ENCODE assay signal across 4 fruit fly cellular contexts in the genomic region with DNA sequence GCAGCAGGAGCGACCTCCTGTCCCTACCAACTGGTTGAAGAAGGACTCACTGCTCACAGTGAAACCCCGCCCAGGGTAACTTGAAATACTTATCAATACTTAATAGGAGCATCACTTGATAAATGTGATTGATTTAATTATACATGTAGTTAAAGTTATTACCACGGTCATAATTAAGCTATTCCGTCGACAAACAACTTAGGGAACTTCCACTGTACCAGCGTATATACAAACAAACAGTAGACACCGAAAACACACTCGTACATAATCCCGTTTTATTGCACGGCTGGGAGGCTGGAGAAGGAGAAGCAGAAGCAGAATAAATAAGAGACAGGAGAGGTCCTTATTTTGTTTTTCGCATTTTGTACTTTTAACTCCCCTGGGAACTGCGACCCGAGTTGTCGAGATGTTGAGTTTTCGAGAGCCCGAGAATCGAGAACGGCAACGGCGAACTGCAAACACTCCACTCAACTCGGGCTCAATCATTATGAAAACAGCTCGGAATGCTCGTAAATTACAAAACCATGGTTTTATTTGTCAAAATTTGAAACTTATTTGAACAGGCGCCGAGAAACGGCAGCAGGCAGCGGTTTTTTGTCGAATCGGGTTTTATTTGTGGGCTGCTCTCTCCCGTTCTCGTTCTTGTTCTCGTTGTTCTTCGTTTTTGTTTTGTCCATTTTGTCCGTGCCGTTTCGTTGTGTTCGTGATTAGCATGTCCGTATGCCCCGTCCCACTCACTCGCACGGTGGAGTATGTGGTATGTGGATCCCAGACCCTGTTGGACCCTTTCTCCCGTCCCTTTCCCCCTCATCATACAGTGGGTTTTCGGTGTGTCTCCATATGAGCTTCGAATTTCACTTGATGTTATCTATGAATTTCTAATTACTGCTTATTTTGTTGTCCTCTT.
TF ChIP-seq lines count a peak whose summit lies in the region.

No protein-coding gene starts in this region.

TF ChIP-seq in whole organism, embryonic, 481 proteins besides CTCF, POLR2A, EP300 and RAD21 (continued from another document and continues in another):
- TF ChIP-seq jing (GFP tag; optimal IDR thresholded peaks at IDR 0.05; lab: Kevin White, UChicago) (peak; percentile 61), CG18619 (GFP tag; optimal IDR thresholded peaks at IDR 0.05; lab: Kevin White, UChicago) (peak; percentile 66), CG11504 (tag; optimal IDR thresholded peaks at IDR 0.05; lab: Kevin White, UChicago) (peak; percentile 73), gsb (GFP tag; IDR thresholded peaks at IDR 0.05; lab: Robert Waterston, UW) (peak; percentile 47; the same call in 1 of the 2 replicates), CG13624 (GFP tag; optimal IDR thresholded peaks at IDR 0.05; lab: Kevin White, UChicago) (peak; percentile 86), CG13287 (GFP tag; IDR thresholded peaks at IDR 0.05; lab: Robert Waterston, UW; ENCODE audit: partially characterized antibody) (no peak), C15 (GFP tag; IDR thresholded peaks at IDR 0.05; lab: Robert Waterston, UW) (0 out of 3 replicates have a peak, but pooled peaks have one; percentile 26), B-H2 (GFP tag; optimal IDR thresholded peaks at IDR 0.05; lab: Kevin White, UChicago) (peak; percentile 78), CG4404 (GFP tag; IDR thresholded peaks at IDR 0.05; lab: Robert Waterston, UW) (peak; percentile 72), Bgb (GFP tag; IDR thresholded peaks at IDR 0.05; lab: Robert Waterston, UW; ENCODE audit: partially characterized antibody) (no peak), CG33213 (GFP tag; optimal IDR thresholded peaks at IDR 0.05; lab: Kevin White, UChicago) (peak; percentile 68), ro (GFP tag; IDR thresholded peaks at IDR 0.05; lab: Robert Waterston, UW) (0 out of 2 replicates have a peak, but pooled peaks have one; percentile 30), BEAF-32 (GFP tag; optimal IDR thresholded peaks at IDR 0.05; lab: Kevin White, UChicago) (no peak), odd (GFP tag; optimal IDR thresholded peaks at IDR 0.05; lab: Kevin White, UChicago) (peak; percentile 40), wor (GFP tag; IDR thresholded peaks at IDR 0.05; lab: Robert Waterston, UW) (0 out of 2 replicates have a peak, but pooled peaks have one; percentile 21), CG3065 (GFP tag; optimal IDR thresholded peaks at IDR 0.05; lab: Kevin White, UChicago) (no peak), CG11247 (GFP tag; IDR thresholded peaks at IDR 0.05; lab: Robert Waterston, UW) (peak; percentile 55; the same call in 1 of the 2 replicates), CG6254 (GFP tag; optimal IDR thresholded peaks at IDR 0.05; lab: Kevin White, UChicago) (peak; percentile 7), HmgD (GFP tag; optimal IDR thresholded peaks at IDR 0.05; lab: Kevin White, UChicago) (peak; percentile 14), az2 (GFP tag; optimal IDR thresholded peaks at IDR 0.05; lab: Kevin White, UChicago) (peak; percentile 61), TFAM (GFP tag; optimal IDR thresholded peaks at IDR 0.05; lab: Kevin White, UChicago) (no peak), Pdp1 (GFP tag; optimal IDR thresholded peaks at IDR 0.05; lab: Kevin White, UChicago) (peak; percentile 72 to 83), Nf-YC (tag; optimal IDR thresholded peaks at IDR 0.05; lab: Kevin White, UChicago) (peak; percentile 33), CG31441 (GFP tag; IDR thresholded peaks at IDR 0.05; lab: Robert Waterston, UW) (peak; percentile 66; the same call in 1 of the 2 replicates), CG7271 (tag; optimal IDR thresholded peaks at IDR 0.05; lab: Kevin White, UChicago) (no peak), dysf (GFP tag; IDR thresholded peaks at IDR 0.05; lab: Robert Waterston, UW) (peak; percentile 88), crol (GFP tag; IDR thresholded peaks at IDR 0.05; lab: Robert Waterston, UW) (peak; percentile 84), Rfx (GFP tag; IDR thresholded peaks at IDR 0.05; lab: Robert Waterston, UW) (peak; percentile 87)

TF ChIP-seq in whole organism, prepupa, 60 proteins besides CTCF, POLR2A, EP300 and RAD21 (continued from another document and continues in another):
- TF ChIP-seq Blimp-1 (GFP tag; optimal IDR thresholded peaks at IDR 0.05; lab: Kevin White, UChicago), result peak; percentile 90
- peak; percentile 96 for TF ChIP-seq acj6 (GFP tag; optimal IDR thresholded peaks at IDR 0.05; lab: Kevin White, UChicago)
- peak; percentile 79 for TF ChIP-seq fd85E (GFP tag; optimal IDR thresholded peaks at IDR 0.05; lab: Kevin White, UChicago)
- TF ChIP-seq CG6276 (GFP tag; optimal IDR thresholded peaks at IDR 0.05; lab: Kevin White, UChicago), result peak; percentile 71
- TF ChIP-seq vri (GFP tag; optimal IDR thresholded peaks at IDR 0.05; lab: Kevin White, UChicago), result peak; percentile 97
- TF ChIP-seq Eip78C (GFP tag; lab: Kevin White, UChicago), result peak; percentile 99
- TF ChIP-seq ss (GFP tag; optimal IDR thresholded peaks at IDR 0.05; lab: Kevin White, UChicago), result peak; percentile 96 to 98
- TF ChIP-seq CG31627 (GFP tag; optimal IDR thresholded peaks at IDR 0.05; lab: Kevin White, UChicago), result peak; percentile 98
- peak; percentile 97 for TF ChIP-seq Sox14 (GFP tag; optimal IDR thresholded peaks at IDR 0.05; lab: Kevin White, UChicago)
- peak; percentile 82 for TF ChIP-seq Lpt (GFP tag; optimal IDR thresholded peaks at IDR 0.05; lab: Kevin White, UChicago)
- peak; percentile 78 for TF ChIP-seq eg (GFP tag; IDR thresholded peaks at IDR 0.05; lab: Robert Waterston, UW)
- TF ChIP-seq CG6792 (GFP tag; optimal IDR thresholded peaks at IDR 0.05; lab: Kevin White, UChicago), result peak; percentile 95
- peak; percentile 94 for TF ChIP-seq CG8319 (GFP tag; optimal IDR thresholded peaks at IDR 0.05; lab: Kevin White, UChicago)
- peak; percentile 95 for TF ChIP-seq pdm3 (GFP tag; optimal IDR thresholded peaks at IDR 0.05; lab: Kevin White, UChicago)
- peak; percentile 96 for TF ChIP-seq dsx (GFP tag; optimal IDR thresholded peaks at IDR 0.05; lab: Kevin White, UChicago; ENCODE audit: poor library complexity, severe bottlenecking)
- TF ChIP-seq CG8632 (GFP tag; optimal IDR thresholded peaks at IDR 0.05; lab: Kevin White, UChicago), result peak; percentile 93
- peak; percentile 99 for TF ChIP-seq svp (GFP tag; lab: Kevin White, UChicago)
- peak; percentile 97 for TF ChIP-seq CG3919 (GFP tag; optimal IDR thresholded peaks at IDR 0.05; lab: Kevin White, UChicago)
- peak; percentile 91 for TF ChIP-seq Sox15 (GFP tag; optimal IDR thresholded peaks at IDR 0.05; lab: Kevin White, UChicago)
- peak; percentile 95 for TF ChIP-seq CG9139 (GFP tag; optimal IDR thresholded peaks at IDR 0.05; lab: Kevin White, UChicago)
- peak; percentile 96 for TF ChIP-seq fd59A (GFP tag; optimal IDR thresholded peaks at IDR 0.05; lab: Kevin White, UChicago)
- peak; percentile 93 for TF ChIP-seq CG7368 (GFP tag; optimal IDR thresholded peaks at IDR 0.05; lab: Kevin White, UChicago)
- peak; percentile 93 for TF ChIP-seq net (GFP tag; optimal IDR thresholded peaks at IDR 0.05; lab: Kevin White, UChicago)
- peak; percentile 97 for TF ChIP-seq CG6808 (GFP tag; optimal IDR thresholded peaks at IDR 0.05; lab: Kevin White, UChicago)
- peak; percentile 97 for TF ChIP-seq CG3032 (tag; optimal IDR thresholded peaks at IDR 0.05; lab: Kevin White, UChicago)
- peak; percentile 97 for TF ChIP-seq CG1621 (tag; optimal IDR thresholded peaks at IDR 0.05; lab: Kevin White, UChicago)
- TF ChIP-seq lz (GFP tag; optimal IDR thresholded peaks at IDR 0.05; lab: Kevin White, UChicago), result peak; percentile 97
- peak; percentile 97 for TF ChIP-seq Ets96B (tag; optimal IDR thresholded peaks at IDR 0.05; lab: Kevin White, UChicago)
- peak; percentile 97 for TF ChIP-seq topi (GFP tag; optimal IDR thresholded peaks at IDR 0.05; lab: Kevin White, UChicago)
- peak; percentile 92 for TF ChIP-seq CG11762 (GFP tag; optimal IDR thresholded peaks at IDR 0.05; lab: Kevin White, UChicago; ENCODE audit: insufficient read depth)
- peak; percentile 97 for TF ChIP-seq Smox (GFP tag; optimal IDR thresholded peaks at IDR 0.05; lab: Kevin White, UChicago)

TF ChIP-seq in whole organism, pupa, 21 proteins besides CTCF, POLR2A, EP300 and RAD21 (continued from another document):
- TF ChIP-seq Pif1A (GFP tag; optimal IDR thresholded peaks at IDR 0.05; lab: Kevin White, UChicago) (peak; percentile 95), D1 (tag; optimal IDR thresholded peaks at IDR 0.05; lab: Kevin White, UChicago) (peak; percentile 81)
TF ChIP-seq in whole organism, pupa: peak in this region for 20.

TF ChIP-seq in whole organism, wandering third instar larva, 38 proteins besides CTCF, POLR2A, EP300 and RAD21 (continued from another document):
- TF ChIP-seq rgr (GFP tag; optimal IDR thresholded peaks at IDR 0.05; lab: Kevin White, UChicago) (peak; percentile 98), Abd-B (GFP tag; optimal IDR thresholded peaks at IDR 0.05; lab: Kevin White, UChicago) (peak; percentile 5), foxo (GFP tag; optimal IDR thresholded peaks at IDR 0.05; lab: Kevin White, UChicago) (peak; percentile 73 to 99), GATAd (GFP tag; optimal IDR thresholded peaks at IDR 0.05; lab: Kevin White, UChicago) (peak; percentile 66), dl (GFP tag; optimal IDR thresholded peaks at IDR 0.05; lab: Kevin White, UChicago; ENCODE audit: insufficient read depth in 1 of 2, partially characterized antibody in 2 of 2) (peak in 1 of 2 experiments; percentile 27), Jra (GFP tag; optimal IDR thresholded peaks at IDR 0.05; lab: Kevin White, UChicago) (peak; percentile 96), dsf (GFP tag; optimal IDR thresholded peaks at IDR 0.05; lab: Kevin White, UChicago; ENCODE audit: borderline replicate concordance) (peak; percentile 88), h (GFP tag; optimal IDR thresholded peaks at IDR 0.05; lab: Kevin White, UChicago) (peak; percentile 99), woc (GFP tag; optimal IDR thresholded peaks at IDR 0.05; lab: Kevin White, UChicago) (peak; percentile 99), sv (GFP tag; optimal IDR thresholded peaks at IDR 0.05; lab: Kevin White, UChicago) (peak; percentile 55), OdsH (GFP tag; optimal IDR thresholded peaks at IDR 0.05; lab: Kevin White, UChicago) (peak; percentile 98), pan (optimal IDR thresholded peaks at IDR 0.05; lab: Kevin White, UChicago) (no peak), sage (GFP tag; optimal IDR thresholded peaks at IDR 0.05; lab: Kevin White, UChicago) (peak; percentile 95), tai (GFP tag; optimal IDR thresholded peaks at IDR 0.05; lab: Kevin White, UChicago) (peak; percentile 96), Mio (GFP tag; optimal IDR thresholded peaks at IDR 0.05; lab: Kevin White, UChicago) (peak; percentile 86), Hnf4 (GFP tag; optimal IDR thresholded peaks at IDR 0.05; lab: Kevin White, UChicago) (peak; percentile 99), ey (GFP tag; optimal IDR thresholded peaks at IDR 0.05; lab: Kevin White, UChicago) (peak; percentile 99), lola (GFP tag; optimal IDR thresholded peaks at IDR 0.05; lab: Kevin White, UChicago) (no peak), Dfd (GFP tag; optimal IDR thresholded peaks at IDR 0.05; lab: Kevin White, UChicago) (peak; percentile 58), HLH106 (tag; optimal IDR thresholded peaks at IDR 0.05; lab: Kevin White, UChicago) (peak; percentile 98)
